Comparison of ENCODE assay signal across 3 fruit fly cellular contexts in the genomic region with DNA sequence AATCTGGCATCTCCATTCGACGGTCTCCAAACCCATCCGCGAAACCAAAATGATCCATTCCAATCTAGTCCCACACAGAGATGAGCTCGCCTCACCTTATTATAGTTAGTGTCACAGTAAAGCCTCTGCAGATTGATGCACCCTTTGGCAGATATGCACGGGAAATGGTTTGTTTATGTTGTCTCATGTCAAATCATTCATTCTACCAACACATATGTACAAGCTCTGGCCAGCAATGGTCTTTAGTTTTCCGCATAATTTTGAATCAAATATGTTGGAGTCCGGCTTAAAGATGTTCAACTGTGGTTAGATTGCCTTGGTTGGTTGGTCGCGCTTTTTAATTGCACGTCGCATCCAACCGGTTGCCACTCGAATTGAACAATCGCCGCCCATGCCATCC.
TF ChIP-seq lines count a peak whose summit lies in the region.

No protein-coding gene starts in this region.

- no peak for TF ChIP-seq CTCF in whole organism, embryonic (GFP tag; optimal IDR thresholded peaks at IDR 0.05; lab: Kevin White, UChicago)

TF ChIP-seq in whole organism, embryonic, 481 proteins besides CTCF, POLR2A, EP300 and RAD21 (continues in another document):
- TF ChIP-seq CG10366 (GFP tag; IDR thresholded peaks at IDR 0.05; lab: Robert Waterston, UW) = 0 out of 2 replicates have a peak, but pooled peaks have one; percentile 10
- no peak for TF ChIP-seq repo (GFP tag; optimal IDR thresholded peaks at IDR 0.05; lab: Kevin White, UChicago)
- no peak for TF ChIP-seq CG15011 (GFP tag; optimal IDR thresholded peaks at IDR 0.05; lab: Kevin White, UChicago)
- TF ChIP-seq CG10462 (GFP tag; optimal IDR thresholded peaks at IDR 0.05; lab: Kevin White, UChicago) = no peak
- TF ChIP-seq ash1 (GFP tag; optimal IDR thresholded peaks at IDR 0.05; lab: Kevin White, UChicago) = no peak
- TF ChIP-seq chm (GFP tag; IDR thresholded peaks at IDR 0.05; lab: Robert Waterston, UW) = no peak
- peak in 1 of 2 experiments; percentile 24 for TF ChIP-seq Hr51 (GFP tag; optimal IDR thresholded peaks at IDR 0.05; lab: Kevin White, UChicago)
- no peak for TF ChIP-seq slou (GFP tag; optimal IDR thresholded peaks at IDR 0.05; lab: Kevin White, UChicago)
- no peak for TF ChIP-seq tap (tag; optimal IDR thresholded peaks at IDR 0.05; lab: Kevin White, UChicago)
- TF ChIP-seq Sox102F (GFP tag; optimal IDR thresholded peaks at IDR 0.05; lab: Kevin White, UChicago) = peak; percentile 34
- no peak for TF ChIP-seq unpg (GFP tag; optimal IDR thresholded peaks at IDR 0.05; lab: Kevin White, UChicago)
- no peak for TF ChIP-seq zf30C (GFP tag; optimal IDR thresholded peaks at IDR 0.05; lab: Kevin White, UChicago)
- TF ChIP-seq CG1603 (tag; optimal IDR thresholded peaks at IDR 0.05; lab: Kevin White, UChicago) = peak; percentile 18
- no peak for TF ChIP-seq hb (GFP tag; IDR thresholded peaks at IDR 0.05; lab: Robert Waterston, UW; ENCODE audit: partially characterized antibody)
- no peak for TF ChIP-seq trem (tag; optimal IDR thresholded peaks at IDR 0.05; lab: Kevin White, UChicago)
- 0 out of 3 replicates have a peak, but pooled peaks have one; percentile 30 for TF ChIP-seq dysf (GFP tag; IDR thresholded peaks at IDR 0.05; lab: Robert Waterston, UW)
- no peak for TF ChIP-seq pita (GFP tag; optimal IDR thresholded peaks at IDR 0.05; lab: Kevin White, UChicago)
- TF ChIP-seq CG11398 (GFP tag; optimal IDR thresholded peaks at IDR 0.05; lab: Kevin White, UChicago) = no peak
- TF ChIP-seq Hmr (GFP tag; optimal IDR thresholded peaks at IDR 0.05; lab: Kevin White, UChicago) = no peak
- TF ChIP-seq Drgx (GFP tag; IDR thresholded peaks at IDR 0.05; lab: Robert Waterston, UW) = peak; percentile 63
- TF ChIP-seq fru (optimal IDR thresholded peaks at IDR 0.05; lab: Kevin White, UChicago) = no peak
- no peak for TF ChIP-seq CG11560 (tag; IDR thresholded peaks at IDR 0.05; lab: Robert Waterston, UW)
- no peak for TF ChIP-seq az2 (GFP tag; optimal IDR thresholded peaks at IDR 0.05; lab: Kevin White, UChicago)
- no peak for TF ChIP-seq Nf-YB (GFP tag; optimal IDR thresholded peaks at IDR 0.05; lab: Kevin White, UChicago)
- TF ChIP-seq CG8359 (GFP tag; optimal IDR thresholded peaks at IDR 0.05; lab: Kevin White, UChicago; ENCODE audit: borderline replicate concordance) = no peak
- no peak for TF ChIP-seq CG11085 (GFP tag; IDR thresholded peaks at IDR 0.05; lab: Robert Waterston, UW)
- TF ChIP-seq CG31365 (tag; optimal IDR thresholded peaks at IDR 0.05; lab: Kevin White, UChicago) = no peak
- TF ChIP-seq CG14441 (GFP tag; IDR thresholded peaks at IDR 0.05; lab: Robert Waterston, UW) = 0 out of 2 replicates have a peak, but pooled peaks have one; percentile 33
- TF ChIP-seq peb (GFP tag; IDR thresholded peaks at IDR 0.05; lab: Robert Waterston, UW) = no peak

TF ChIP-seq in whole organism, prepupa, 60 proteins besides CTCF, POLR2A, EP300 and RAD21 (continues in another document):
- no peak for TF ChIP-seq CG9139 (GFP tag; optimal IDR thresholded peaks at IDR 0.05; lab: Kevin White, UChicago)
- peak; percentile 17 for TF ChIP-seq Sox102F (GFP tag; optimal IDR thresholded peaks at IDR 0.05; lab: Kevin White, UChicago)
- TF ChIP-seq Sox14 (GFP tag; optimal IDR thresholded peaks at IDR 0.05; lab: Kevin White, UChicago) = peak; percentile 66
- TF ChIP-seq Hr39 (GFP tag; optimal IDR thresholded peaks at IDR 0.05; lab: Kevin White, UChicago) = peak; percentile 38
- peak; percentile 6 for TF ChIP-seq dac (GFP tag; optimal IDR thresholded peaks at IDR 0.05; lab: Kevin White, UChicago)
- TF ChIP-seq CG16779 (tag; optimal IDR thresholded peaks at IDR 0.05; lab: Kevin White, UChicago) = peak; percentile 23
- no peak for TF ChIP-seq CG31627 (GFP tag; optimal IDR thresholded peaks at IDR 0.05; lab: Kevin White, UChicago)
- TF ChIP-seq fd59A (GFP tag; optimal IDR thresholded peaks at IDR 0.05; lab: Kevin White, UChicago) = peak; percentile 61
- no peak for TF ChIP-seq CG8632 (GFP tag; optimal IDR thresholded peaks at IDR 0.05; lab: Kevin White, UChicago)
- peak; percentile 71 for TF ChIP-seq OdsH (GFP tag; optimal IDR thresholded peaks at IDR 0.05; lab: Kevin White, UChicago)
- peak; percentile 70 for TF ChIP-seq Hr4 (GFP tag; optimal IDR thresholded peaks at IDR 0.05; lab: Kevin White, UChicago)
- peak; percentile 35 for TF ChIP-seq Sox15 (GFP tag; optimal IDR thresholded peaks at IDR 0.05; lab: Kevin White, UChicago)
- TF ChIP-seq vri (GFP tag; optimal IDR thresholded peaks at IDR 0.05; lab: Kevin White, UChicago) = no peak
- peak; percentile 61 for TF ChIP-seq Eip75B (GFP tag; optimal IDR thresholded peaks at IDR 0.05; lab: Kevin White, UChicago)
- TF ChIP-seq CG6276 (GFP tag; optimal IDR thresholded peaks at IDR 0.05; lab: Kevin White, UChicago) = no peak
- no peak for TF ChIP-seq fd85E (GFP tag; optimal IDR thresholded peaks at IDR 0.05; lab: Kevin White, UChicago)
- peak; percentile 42 for TF ChIP-seq Gug (GFP tag; IDR thresholded peaks at IDR 0.05; lab: Robert Waterston, UW)
- TF ChIP-seq pdm3 (GFP tag; optimal IDR thresholded peaks at IDR 0.05; lab: Kevin White, UChicago) = peak; percentile 79
- no peak for TF ChIP-seq spab (GFP tag; optimal IDR thresholded peaks at IDR 0.05; lab: Kevin White, UChicago)
- peak; percentile 31 to 64 for TF ChIP-seq ss (GFP tag; optimal IDR thresholded peaks at IDR 0.05; lab: Kevin White, UChicago)
- TF ChIP-seq Hr38 (GFP tag; optimal IDR thresholded peaks at IDR 0.05; lab: Kevin White, UChicago) = no peak
- peak; percentile 57 for TF ChIP-seq CG3032 (tag; optimal IDR thresholded peaks at IDR 0.05; lab: Kevin White, UChicago)
- TF ChIP-seq CG6792 (GFP tag; optimal IDR thresholded peaks at IDR 0.05; lab: Kevin White, UChicago) = peak; percentile 73
- peak; percentile 93 for TF ChIP-seq Eip78C (GFP tag; lab: Kevin White, UChicago)
- peak; percentile 45 for TF ChIP-seq Lpt (GFP tag; optimal IDR thresholded peaks at IDR 0.05; lab: Kevin White, UChicago)
- TF ChIP-seq CG34406 (GFP tag; optimal IDR thresholded peaks at IDR 0.05; lab: Kevin White, UChicago) = peak; percentile 58
- no peak for TF ChIP-seq fkh (GFP tag; optimal IDR thresholded peaks at IDR 0.05; lab: Kevin White, UChicago)
- no peak for TF ChIP-seq CG6808 (GFP tag; optimal IDR thresholded peaks at IDR 0.05; lab: Kevin White, UChicago)
- TF ChIP-seq CG7368 (GFP tag; optimal IDR thresholded peaks at IDR 0.05; lab: Kevin White, UChicago) = peak; percentile 12
- TF ChIP-seq Met (GFP tag; optimal IDR thresholded peaks at IDR 0.05; lab: Kevin White, UChicago) = peak; percentile 19
- peak; percentile 63 for TF ChIP-seq CG10631 (GFP tag; optimal IDR thresholded peaks at IDR 0.05; lab: Kevin White, UChicago)

TF ChIP-seq in whole organism, pupa, 21 proteins besides CTCF, POLR2A, EP300 and RAD21:
- TF ChIP-seq Ets98B (GFP tag; IDR thresholded peaks at IDR 0.05; lab: Robert Waterston, UW) (peak; percentile 64), CG12605 (GFP tag; IDR thresholded peaks at IDR 0.05; lab: Robert Waterston, UW) (peak; percentile 46; the same call in 1 of the 2 replicates), CG32121 (GFP tag; IDR thresholded peaks at IDR 0.05; lab: Robert Waterston, UW) (peak; percentile 37; the same call in 1 of the 2 replicates), CG10348 (GFP tag; IDR thresholded peaks at IDR 0.05; lab: Robert Waterston, UW) (no peak), CG9948 (tag; optimal IDR thresholded peaks at IDR 0.05; lab: Kevin White, UChicago) (peak; percentile 39), fd96Ca (GFP tag; IDR thresholded peaks at IDR 0.05; lab: Robert Waterston, UW) (peak; percentile 84), CG15710 (tag; optimal IDR thresholded peaks at IDR 0.05; lab: Kevin White, UChicago) (peak; percentile 71), CG13204 (GFP tag; optimal IDR thresholded peaks at IDR 0.05; lab: Kevin White, UChicago) (peak; percentile 0), Pif1A (GFP tag; optimal IDR thresholded peaks at IDR 0.05; lab: Kevin White, UChicago) (peak; percentile 66), rn (GFP tag; IDR thresholded peaks at IDR 0.05; lab: Robert Waterston, UW) (no peak), D1 (tag; optimal IDR thresholded peaks at IDR 0.05; lab: Kevin White, UChicago) (no peak), Pif1B (GFP tag; optimal IDR thresholded peaks at IDR 0.05; lab: Kevin White, UChicago) (peak; percentile 67), CG4496 (GFP tag; IDR thresholded peaks at IDR 0.05; lab: Robert Waterston, UW) (peak; percentile 79)

Comparison
In these comparisons a context has a peak if more than half of its experiments do, and no peak if none do; other contexts are left out.
1. Of the 7 proteins assayed by ChIP-seq in both whole organism, embryonic and whole organism, prepupa: peak only in whole organism, embryonic: none; only in whole organism, prepupa: CG16779, Gug, Hr39 and Lpt; in both: Sox102F; in neither: 2.